Fruit fly (Drosophila melanogaster): ENCODE results near the gene CG3961.

- TF ChIP-seq CG7745 (tag; optimal IDR thresholded peaks at IDR 0.05) (no peak), TFAM (GFP tag; optimal IDR thresholded peaks at IDR 0.05) (no peak), CG11085 (GFP tag; IDR thresholded peaks at IDR 0.05) (no peak), CG10321 (GFP tag; IDR thresholded peaks at IDR 0.05) (no peak)
These were observed 58.1 kb downstream of the CG3961 start for dm6 chr3L:18832195-18832594.

Data from whole organism, embryonic.